Worm (Caenorhabditis elegans): Measurements from ENCODE around the gene zif-1.

Gene zif-1

DNA sequence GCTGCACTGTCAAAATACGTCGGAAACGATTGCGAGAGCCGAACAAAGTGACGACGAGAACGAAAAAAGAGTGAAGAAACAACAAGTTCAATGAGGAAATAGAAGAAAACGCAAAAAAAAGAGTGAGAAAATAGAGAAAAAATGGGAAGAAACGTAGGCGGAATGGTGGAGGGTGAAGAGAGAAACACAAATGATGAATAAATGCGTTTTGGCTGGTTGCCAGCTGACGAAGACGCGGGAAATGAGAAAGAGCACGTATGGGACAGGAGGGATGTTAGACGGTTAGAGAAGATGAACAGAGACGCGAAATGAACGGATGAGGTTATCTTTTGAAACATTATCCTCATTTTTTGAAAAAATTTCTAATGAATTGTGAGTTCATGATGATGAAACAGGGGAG, 17.6 kb upstream of the zif-1 start (continued):
- no peak for TF ChIP-seq ztf-22 (GFP tag; optimal IDR thresholded peaks at IDR 0.05)
- no peak for TF ChIP-seq F49E8.2 (tag; optimal IDR thresholded peaks at IDR 0.05; ENCODE audit: insufficient read depth)
- no peak for TF ChIP-seq mcd-1 (GFP tag; IDR thresholded peaks at IDR 0.05)
- no peak for TF ChIP-seq hlh-26 (GFP tag; conservative IDR thresholded peaks at IDR 0.05)
- TF ChIP-seq Y56A3A.18 (GFP tag; IDR thresholded peaks at IDR 0.05): 0 out of 2 replicates have a peak, but pooled peaks have one; percentile 61
- TF ChIP-seq B0336.3 (GFP tag; IDR thresholded peaks at IDR 0.05): no peak
- no peak for TF ChIP-seq let-526 (GFP tag; IDR thresholded peaks at IDR 0.05)
- no peak for TF ChIP-seq ceh-27 (GFP tag; optimal IDR thresholded peaks at IDR 0.05)
- TF ChIP-seq ceh-100 (GFP tag; IDR thresholded peaks at IDR 0.05): no peak
- no peak for TF ChIP-seq T07F8.4 (tag; optimal IDR thresholded peaks at IDR 0.05)
- no peak for TF ChIP-seq him-1 (tag; optimal IDR thresholded peaks at IDR 0.05)
- peak; percentile 13 for TF ChIP-seq lin-40 (tag; optimal IDR thresholded peaks at IDR 0.05)
- TF ChIP-seq madf-6 (GFP tag; IDR thresholded peaks at IDR 0.05): no peak
- 0 out of 2 replicates have a peak, but pooled peaks have one; percentile 57 for TF ChIP-seq K11D2.4 (GFP tag; IDR thresholded peaks at IDR 0.05)
- TF ChIP-seq fkh-3 (tag; optimal IDR thresholded peaks at IDR 0.05): no peak
- peak; percentile 0 for TF ChIP-seq attf-5 (GFP tag; optimal IDR thresholded peaks at IDR 0.05)
- no peak for TF ChIP-seq B0035.1 (tag; optimal IDR thresholded peaks at IDR 0.05)
- TF ChIP-seq sdz-38 (tag; optimal IDR thresholded peaks at IDR 0.05): no peak
- TF ChIP-seq snpc-1.3 (tag; optimal IDR thresholded peaks at IDR 0.05; ENCODE audit: insufficient read depth): no peak
- no peak for TF ChIP-seq snpc-1.1 (tag; optimal IDR thresholded peaks at IDR 0.05; ENCODE audit: insufficient read depth)
- no peak for TF ChIP-seq nfya-2 (GFP tag; IDR thresholded peaks at IDR 0.05)
- no peak for TF ChIP-seq ceh-79 (tag; optimal IDR thresholded peaks at IDR 0.05)
- no peak for TF ChIP-seq pbrm-1 (GFP tag; IDR thresholded peaks at IDR 0.05)
- TF ChIP-seq lin-35 (GFP tag; optimal IDR thresholded peaks at IDR 0.05): peak in 1 of 3 experiments; percentile 68
- TF ChIP-seq repo-1 (tag; optimal IDR thresholded peaks at IDR 0.05): no peak
- TF ChIP-seq lsl-1 (GFP tag; optimal IDR thresholded peaks at IDR 0.05): no peak
- no peak for TF ChIP-seq rcor-1 (GFP tag; IDR thresholded peaks at IDR 0.05)
- no peak for TF ChIP-seq bed-1 (GFP tag; IDR thresholded peaks at IDR 0.05)
- TF ChIP-seq cebp-1 (GFP tag; IDR thresholded peaks at IDR 0.05): peak; percentile 34; the same call in 1 of the 2 replicates
- TF ChIP-seq cebp-1 (tag; optimal IDR thresholded peaks at IDR 0.05): peak; percentile 73
- TF ChIP-seq K12H6.12 (tag; optimal IDR thresholded peaks at IDR 0.05): peak; percentile 70
- TF ChIP-seq zfh-2 (GFP tag; conservative IDR thresholded peaks at IDR 0.05): no peak
- TF ChIP-seq ccch-3 (GFP tag; optimal IDR thresholded peaks at IDR 0.05): no peak
- TF ChIP-seq F57A8.1 (GFP tag; optimal IDR thresholded peaks at IDR 0.05): no peak
- TF ChIP-seq Y67H2A.10 (GFP tag; conservative IDR thresholded peaks at IDR 0.05): no peak
- TF ChIP-seq F33H1.4 (GFP tag; IDR thresholded peaks at IDR 0.05): no peak
- TF ChIP-seq attf-3 (GFP tag; conservative IDR thresholded peaks at IDR 0.05): no peak
- no peak for TF ChIP-seq F52B5.7 (tag; optimal IDR thresholded peaks at IDR 0.05)
- no peak for TF ChIP-seq hlh-12 (tag; optimal IDR thresholded peaks at IDR 0.05)
- TF ChIP-seq dox-1 (GFP tag; IDR thresholded peaks at IDR 0.05): 0 out of 2 replicates have a peak, but pooled peaks have one; percentile 27
- no peak for TF ChIP-seq B0261.1 (tag; optimal IDR thresholded peaks at IDR 0.05)
